Worm (Caenorhabditis elegans) whole organism, young adult: ENCODE data around the gene gtf-2H2C.

Experiments used
- B0035.1 ChIP-seq: sonication (generic microtip); optimal IDR thresholded peaks from 2 replicates; lab custom pipeline; 2016; ENCODE audit warnings: missing genetic modification characterization, mild to moderate bottlenecking, missing compliant biosample characterization, missing genotype, missing genetic modification reagents
- B0261.1 ChIP-seq: sonication (generic microtip); optimal IDR thresholded peaks from 2 replicates; lab custom pipeline; 2016; ENCODE audit warnings: mild to moderate bottlenecking, missing genetic modification characterization, moderate library complexity, missing compliant biosample characterization
- C06A6.2 ChIP-seq: fragments of 200-800 bp; sonication (Bioruptor generic); conservative IDR thresholded peaks from 2 replicates; pipeline ENCODE4 v1.3.6; 2022; ENCODE audit warnings: missing genetic modification characterization, missing compliant biosample characterization
- F10E7.11 ChIP-seq: sonication (generic microtip); optimal IDR thresholded peaks from 2 replicates; lab custom pipeline; 2017; ENCODE audit warnings: mild to moderate bottlenecking, missing genetic modification characterization, moderate library complexity, missing compliant biosample characterization
- F23B12.7 ChIP-seq: sonication (generic microtip); optimal IDR thresholded peaks from 2 replicates; lab custom pipeline; 2017; ENCODE audit warnings: missing genetic modification characterization, mild to moderate bottlenecking, missing compliant biosample characterization, antibody characterized with exemption, moderate library complexity; ENCODE audit not compliant: insufficient read depth
- F49E8.2 ChIP-seq: sonication (generic microtip); optimal IDR thresholded peaks from 3 replicates; lab custom pipeline; 2017; ENCODE audit warnings: missing genetic modification characterization, mild to moderate bottlenecking, missing compliant biosample characterization, antibody characterized with exemption, moderate library complexity; ENCODE audit not compliant: insufficient read depth
- F52B5.7 ChIP-seq: sonication (generic microtip); optimal IDR thresholded peaks from 2 replicates; lab custom pipeline; 2016; ENCODE audit warnings: mild to moderate bottlenecking, missing genetic modification characterization, missing compliant biosample characterization
- F57A8.1 ChIP-seq: fragments of 200-800 bp; sonication (Bioruptor generic); optimal IDR thresholded peaks from 2 replicates; lab custom pipeline; 2018; ENCODE audit warnings: mild to moderate bottlenecking, missing genetic modification characterization, moderate library complexity, missing compliant biosample characterization
- K11D2.4 ChIP-seq: fragments of 200-800 bp; sonication (Bioruptor generic); IDR thresholded peaks from 2 replicates; pipeline ENCODE4 v1.3.6; 2022; ENCODE audit warnings: missing genetic modification reagents, missing genetic modification characterization, missing compliant biosample characterization
- K12H6.12 ChIP-seq: fragments of 200-800 bp; sonication (Bioruptor generic); optimal IDR thresholded peaks from 2 replicates; lab custom pipeline; 2018; ENCODE audit warnings: mild to moderate bottlenecking, missing genetic modification characterization, missing compliant biosample characterization
- Y53G8AR.9 ChIP-seq: fragments of 200-800 bp; sonication (Bioruptor generic); conservative IDR thresholded peaks from 2 replicates; pipeline ENCODE4 v1.3.6; 2022; ENCODE audit warnings: missing genetic modification reagents, missing genetic modification characterization, missing compliant biosample characterization
- Y56A3A.18 ChIP-seq: fragments of 200-800 bp; sonication (Bioruptor generic); IDR thresholded peaks from 2 replicates; pipeline ENCODE4 v1.3.6; 2022; ENCODE audit warnings: missing genetic modification reagents, missing genetic modification characterization, missing compliant biosample characterization
- Y79H2A.3 ChIP-seq: fragments of 200-800 bp; sonication (Bioruptor generic); conservative IDR thresholded peaks from 2 replicates; pipeline ENCODE4 v1.3.6; 2022; ENCODE audit warnings: missing genetic modification reagents, missing genetic modification characterization, missing compliant biosample characterization
- Y95B8A.8 ChIP-seq: fragments of 200-800 bp; sonication (Bioruptor generic); IDR thresholded peaks from 2 replicates; pipeline ENCODE4 v1.3.6; 2022; ENCODE audit warnings: missing genetic modification reagents, missing genetic modification characterization, missing compliant biosample characterization
- attf-3 ChIP-seq: fragments of 200-800 bp; sonication (Bioruptor generic); conservative IDR thresholded peaks from 2 replicates; pipeline ENCODE4 v1.3.6; 2022; ENCODE audit warnings: missing genetic modification reagents, missing genetic modification characterization, missing compliant biosample characterization
- attf-6 ChIP-seq: fragments of 200-800 bp; sonication (Bioruptor generic); IDR thresholded peaks from 2 replicates; pipeline ENCODE4 v1.3.6; 2022; ENCODE audit warnings: missing genetic modification reagents, missing genetic modification characterization, missing compliant biosample characterization
- bed-2 ChIP-seq: fragments of 200-800 bp; sonication (Bioruptor generic); IDR thresholded peaks from 2 replicates; pipeline ENCODE4 v1.3.6; 2022; ENCODE audit warnings: missing genetic modification reagents, missing genetic modification characterization, missing compliant biosample characterization
- cebp-2 ChIP-seq: fragments of 200-800 bp; sonication (Bioruptor generic); IDR thresholded peaks from 2 replicates; pipeline ENCODE4 v1.3.6; 2022; ENCODE audit warnings: missing genetic modification characterization, missing compliant biosample characterization
- ceh-27 ChIP-seq: fragments of 200-800 bp; sonication (Bioruptor generic); optimal IDR thresholded peaks from 2 replicates; lab custom pipeline; 2018; ENCODE audit warnings: mild to moderate bottlenecking, missing genetic modification characterization, moderate library complexity, missing compliant biosample characterization
- ceh-79 ChIP-seq: sonication (generic microtip); optimal IDR thresholded peaks from 2 replicates; lab custom pipeline; 2017; ENCODE audit warnings: mild to moderate bottlenecking, missing genetic modification characterization, missing compliant biosample characterization
- chd-7 ChIP-seq: sonication (generic microtip); optimal IDR thresholded peaks from 2 replicates; lab custom pipeline; 2016; ENCODE audit warnings: mild to moderate bottlenecking, missing genetic modification characterization, moderate library complexity, missing compliant biosample characterization
- dpl-1 ChIP-seq: fragments of 150-350 bp; optimal IDR thresholded peaks from 2 replicates; lab custom pipeline; 2014; ENCODE audit warnings: missing biosample characterization, missing genetic modification reagents, missing genetic modification characterization
- ekl-4 ChIP-seq: fragments of 200-800 bp; sonication (Bioruptor generic); IDR thresholded peaks from 2 replicates; pipeline ENCODE4 v1.3.6; 2022; ENCODE audit warnings: missing genetic modification reagents, missing genetic modification characterization, missing compliant biosample characterization
- gei-17 ChIP-seq: fragments of 200-800 bp; sonication (Bioruptor generic); optimal IDR thresholded peaks from 2 replicates; lab custom pipeline; 2018; ENCODE audit warnings: mild to moderate bottlenecking, missing genetic modification characterization, missing compliant biosample characterization
- hlh-12 ChIP-seq: sonication (generic microtip); optimal IDR thresholded peaks from 2 replicates; lab custom pipeline; 2016; ENCODE audit warnings: missing genetic modification characterization, missing compliant biosample characterization
- hmg-1.2 ChIP-seq: fragments of 200-800 bp; sonication (Bioruptor generic); IDR thresholded peaks from 2 replicates; pipeline ENCODE4 v1.3.6; 2022; ENCODE audit warnings: missing genetic modification reagents, missing genetic modification characterization, missing compliant biosample characterization
- hsf-1 ChIP-seq: fragments of 200-800 bp; sonication (Bioruptor generic); IDR thresholded peaks from 2 replicates; pipeline ENCODE4 v1.3.6; 2022; ENCODE audit warnings: missing genetic modification reagents, missing genetic modification characterization, missing compliant biosample characterization
- let-526 ChIP-seq: fragments of 200-800 bp; sonication (Bioruptor generic); IDR thresholded peaks from 2 replicates; pipeline ENCODE4 v1.3.6; 2022; ENCODE audit warnings: missing genetic modification reagents, missing genetic modification characterization, missing compliant biosample characterization
- lin-40 ChIP-seq: sonication (generic microtip); optimal IDR thresholded peaks from 2 replicates; lab custom pipeline; 2016; ENCODE audit warnings: missing genetic modification characterization, mild to moderate bottlenecking, missing compliant biosample characterization, missing genotype, missing genetic modification reagents
- lin-54 ChIP-seq: fragments of 200-800 bp; sonication (Bioruptor generic); optimal IDR thresholded peaks from 2 replicates; lab custom pipeline; 2018; ENCODE audit warnings: mild to moderate bottlenecking, missing genetic modification characterization, missing compliant biosample characterization
- madf-10 ChIP-seq: sonication (generic microtip); optimal IDR thresholded peaks from 2 replicates; lab custom pipeline; 2016; ENCODE audit warnings: mild to moderate bottlenecking, missing genetic modification characterization, missing compliant biosample characterization
- madf-6 ChIP-seq: fragments of 200-800 bp; sonication (Bioruptor generic); IDR thresholded peaks from 2 replicates; pipeline ENCODE4 v1.3.6; 2022; ENCODE audit warnings: missing genetic modification reagents, missing genetic modification characterization, missing compliant biosample characterization
- mel-28 ChIP-seq: sonication (generic microtip); optimal IDR thresholded peaks from 2 replicates; lab custom pipeline; 2016; ENCODE audit warnings: borderline replicate concordance, mild to moderate bottlenecking, missing genetic modification characterization, missing compliant biosample characterization
- mes-4 ChIP-seq: sonication (generic microtip); optimal IDR thresholded peaks from 2 replicates; lab custom pipeline; 2016; ENCODE audit warnings: missing genotype, missing genetic modification characterization, missing compliant biosample characterization
- mxl-1 ChIP-seq: sonication (generic microtip); optimal IDR thresholded peaks from 2 replicates; lab custom pipeline; 2016; ENCODE audit warnings: missing genetic modification characterization, missing compliant biosample characterization
- nfya-2 ChIP-seq: fragments of 200-800 bp; sonication (Bioruptor generic); IDR thresholded peaks from 2 replicates; pipeline ENCODE4 v1.3.6; 2022; ENCODE audit warnings: missing genetic modification reagents, missing genetic modification characterization, missing compliant biosample characterization
- pha-4 ChIP-seq: fragments of 150-350 bp; sonication (generic microtip); optimal IDR thresholded peaks from 2 replicates; lab custom pipeline; 2014; ENCODE audit warnings: missing biosample characterization, missing genetic modification reagents, missing genetic modification characterization
- rec-8 ChIP-seq, 2 experiments: sonication (generic microtip); optimal IDR thresholded peaks; 2 replicates each; lab custom pipeline; 2016; ENCODE audit warnings: mild to moderate bottlenecking in 2 of 2, missing genetic modification characterization in 2 of 2, missing genetic modification reagents in 2 of 2, missing genotype in 2 of 2, missing biosample characterization in 1 of 2, missing compliant biosample characterization in 1 of 2, moderate library complexity in 1 of 2
- snpc-1.1 ChIP-seq: sonication (generic microtip); optimal IDR thresholded peaks from 2 replicates; lab custom pipeline; 2017; ENCODE audit warnings: missing genetic modification characterization, mild to moderate bottlenecking, missing compliant biosample characterization, antibody characterized with exemption, moderate library complexity, missing genotype, missing genetic modification reagents; ENCODE audit not compliant: insufficient read depth
- sptf-2 ChIP-seq: fragments of 200-800 bp; sonication (Bioruptor generic); optimal IDR thresholded peaks from 2 replicates; lab custom pipeline; 2018; ENCODE audit warnings: mild to moderate bottlenecking, missing genetic modification characterization, missing compliant biosample characterization
- xnd-1 ChIP-seq: sonication (generic microtip); optimal IDR thresholded peaks from 2 replicates; lab custom pipeline; 2016; ENCODE audit warnings: missing genotype, missing genetic modification reagents, missing genetic modification characterization, missing compliant biosample characterization
- zfh-2 ChIP-seq: fragments of 200-800 bp; sonication (Bioruptor generic); conservative IDR thresholded peaks from 2 replicates; pipeline ENCODE4 v1.3.6; 2022; ENCODE audit warnings: missing genetic modification reagents, missing genetic modification characterization, missing compliant biosample characterization
- zim-3 ChIP-seq: sonication (generic microtip); optimal IDR thresholded peaks from 2 replicates; lab custom pipeline; 2017; ENCODE audit warnings: mild to moderate bottlenecking, missing genetic modification characterization, moderate library complexity, missing compliant biosample characterization
- ztf-18 ChIP-seq: sonication (generic microtip); optimal IDR thresholded peaks from 2 replicates; lab custom pipeline; 2016; ENCODE audit warnings: missing genotype, mild to moderate bottlenecking, missing genetic modification characterization, missing compliant biosample characterization
- ztf-25 ChIP-seq: fragments of 200-800 bp; sonication (Bioruptor generic); IDR thresholded peaks from 2 replicates; pipeline ENCODE4 v1.3.6; 2022; ENCODE audit warnings: missing genetic modification reagents, missing genetic modification characterization, missing compliant biosample characterization
- ztf-3 ChIP-seq: fragments of 200-800 bp; sonication (Bioruptor generic); optimal IDR thresholded peaks from 2 replicates; lab custom pipeline; 2018; ENCODE audit warnings: mild to moderate bottlenecking, missing genetic modification characterization, missing compliant biosample characterization
- ztf-6 ChIP-seq: fragments of 200-800 bp; sonication (Bioruptor generic); IDR thresholded peaks from 2 replicates; pipeline ENCODE4 v1.3.6; 2022; ENCODE audit warnings: missing genetic modification reagents, missing genetic modification characterization, missing compliant biosample characterization

gtf-2H2C gene

ce11 chrIII:10123586-10124233 lies 33.1 kb upstream of the gtf-2H2C start, which contains the start of gene ttll-4 (continued):
- TF ChIP-seq cebp-2 (GFP tag; lab: Robert Waterston, UW) (no peak), ceh-27 (GFP tag; lab: Kevin White, UChicago) (peak; percentile 47), madf-10 (tag; lab: Kevin White, UChicago) (no peak), F10E7.11 (no peak), zfh-2 (GFP tag; lab: Robert Waterston, UW) (no peak), Y79H2A.3 (GFP tag; lab: Robert Waterston, UW) (no peak), F23B12.7 (no peak), B0035.1 (tag; lab: Kevin White, UChicago) (no peak), Y56A3A.18 (GFP tag; lab: Robert Waterston, UW) (no peak), madf-6 (GFP tag; lab: Robert Waterston, UW) (peak; percentile 59), attf-3 (GFP tag; lab: Robert Waterston, UW) (peak; percentile 48; the same call in 1 of the 2 replicates), zim-3 (tag; lab: Kevin White, UChicago) (no peak), dpl-1 (no peak), ztf-18 (tag; lab: Kevin White, UChicago) (peak; percentile 44), ztf-25 (GFP tag; lab: Robert Waterston, UW) (0 out of 2 replicates have a peak, but pooled peaks have one; percentile 56), hlh-12 (tag; lab: Kevin White, UChicago) (no peak), F52B5.7 (tag; lab: Kevin White, UChicago) (no peak), C06A6.2 (GFP tag; lab: Robert Waterston, UW) (peak; percentile 60; the same call in 1 of the 2 replicates), K12H6.12 (tag; lab: Kevin White, UChicago) (peak; percentile 22), mxl-1 (tag; lab: Kevin White, UChicago) (no peak), ztf-6 (no peak), bed-2 (0 out of 2 replicates have a peak, but pooled peaks have one; percentile 70), sptf-2 (GFP tag; lab: Kevin White, UChicago) (no peak), xnd-1 (tag; lab: Kevin White, UChicago) (no peak), lin-54 (peak; percentile 15), nfya-2 (GFP tag; lab: Robert Waterston, UW) (no peak), gei-17 (GFP tag; lab: Kevin White, UChicago) (no peak), lin-40 (peak; percentile 32), Y53G8AR.9 (GFP tag; lab: Robert Waterston, UW) (no peak), ekl-4 (GFP tag; lab: Robert Waterston, UW) (no peak), Y95B8A.8 (peak; percentile 31; the same call in 1 of the 2 replicates), snpc-1.1 (tag; lab: Kevin White, UChicago) (no peak), hsf-1 (no peak), ztf-3 (no peak), mes-4 (tag; lab: Kevin White, UChicago) (no peak), mel-28 (tag; lab: Kevin White, UChicago) (no peak), K11D2.4 (GFP tag; lab: Robert Waterston, UW) (no peak), let-526 (GFP tag; lab: Robert Waterston, UW) (0 out of 2 replicates have a peak, but pooled peaks have one; percentile 14), chd-7 (peak; percentile 6), rec-8 (tag; optimal IDR thresholded peaks at IDR 0.05; lab: Kevin White, UChicago) (peak in 1 of 2 experiments; percentile 11), hmg-1.2 (GFP tag; lab: Robert Waterston, UW) (no peak; the same call in 1 of the 2 replicates), B0261.1 (no peak), F57A8.1 (no peak), pha-4 (tag; lab: Kevin White, UChicago) (no peak), ceh-79 (tag; lab: Kevin White, UChicago) (no peak), attf-6 (GFP tag; lab: Robert Waterston, UW) (0 out of 2 replicates have a peak, but pooled peaks have one; percentile 11), F49E8.2 (tag; lab: Kevin White, UChicago) (no peak)
